Fruit fly (Drosophila melanogaster): ENCODE results near the gene rod.

Gene rod

dm6 chr3R:31588374-31588773 lies 7.6 kb downstream of the rod start, which contains the start of gene CG1635 (continued):
- TF ChIP-seq Hmr (GFP tag; optimal IDR thresholded peaks at IDR 0.05), result peak; percentile 100
- TF ChIP-seq org-1 (GFP tag; optimal IDR thresholded peaks at IDR 0.05), result peak; percentile 99
- TF ChIP-seq CG31365 (tag; optimal IDR thresholded peaks at IDR 0.05), result peak; percentile 94
- peak; percentile 99 for TF ChIP-seq gsb (GFP tag; IDR thresholded peaks at IDR 0.05)
- TF ChIP-seq CG15696 (tag; optimal IDR thresholded peaks at IDR 0.05), result peak; percentile 98
- peak; percentile 97 for TF ChIP-seq dati (GFP tag; IDR thresholded peaks at IDR 0.05)
- TF ChIP-seq CG15601 (tag; optimal IDR thresholded peaks at IDR 0.05), result peak; percentile 99
- TF ChIP-seq B-H1 (GFP tag; IDR thresholded peaks at IDR 0.05), result peak; percentile 98
- peak; percentile 99 for TF ChIP-seq kni (GFP tag; optimal IDR thresholded peaks at IDR 0.05)
- peak; percentile 100 for TF ChIP-seq CG3281 (GFP tag; optimal IDR thresholded peaks at IDR 0.05)
- peak; percentile 99 for TF ChIP-seq CG7839 (tag; optimal IDR thresholded peaks at IDR 0.05)
- TF ChIP-seq CG10565 (GFP tag; optimal IDR thresholded peaks at IDR 0.05), result peak; percentile 94
- peak; percentile 98 for TF ChIP-seq CG4820 (GFP tag; optimal IDR thresholded peaks at IDR 0.05)
- peak; percentile 99 for TF ChIP-seq CG12071 (GFP tag; optimal IDR thresholded peaks at IDR 0.05)
- TF ChIP-seq dpn (GFP tag; optimal IDR thresholded peaks at IDR 0.05), result peak; percentile 98 to 99
- TF ChIP-seq CG14441 (GFP tag; IDR thresholded peaks at IDR 0.05), result peak; percentile 99
- peak; percentile 94 for TF ChIP-seq CG17186 (GFP tag; optimal IDR thresholded peaks at IDR 0.05)
- TF ChIP-seq CG2199 (GFP tag; IDR thresholded peaks at IDR 0.05), result peak; percentile 99
- TF ChIP-seq CG9797 (GFP tag; optimal IDR thresholded peaks at IDR 0.05), result peak; percentile 64
- TF ChIP-seq slp2 (GFP tag; optimal IDR thresholded peaks at IDR 0.05), result peak; percentile 97
- peak; percentile 97 for TF ChIP-seq jigr1 (GFP tag; IDR thresholded peaks at IDR 0.05)
- peak; percentile 67 for TF ChIP-seq Kr (GFP tag; optimal IDR thresholded peaks at IDR 0.05)
- peak; percentile 99 for TF ChIP-seq CG12744 (GFP tag; optimal IDR thresholded peaks at IDR 0.05)
- TF ChIP-seq Fer1 (GFP tag; optimal IDR thresholded peaks at IDR 0.05), result peak; percentile 100
- TF ChIP-seq NFAT (GFP tag; IDR thresholded peaks at IDR 0.05), result peak; percentile 99
- TF ChIP-seq CG10462 (GFP tag; optimal IDR thresholded peaks at IDR 0.05), result peak; percentile 97
- peak; percentile 58; the same call in 1 of the 2 replicates for TF ChIP-seq amos (GFP tag; IDR thresholded peaks at IDR 0.05; ENCODE audit: partially characterized antibody)
- TF ChIP-seq Hr3 (GFP tag; optimal IDR thresholded peaks at IDR 0.05), result peak; percentile 99
- peak; percentile 98 for TF ChIP-seq Nf-YA (GFP tag; IDR thresholded peaks at IDR 0.05)
- TF ChIP-seq CG6654 (GFP tag; optimal IDR thresholded peaks at IDR 0.05), result peak; percentile 93
- peak; percentile 98 for TF ChIP-seq CG43689 (GFP tag; IDR thresholded peaks at IDR 0.05)
- peak; percentile 92 for TF ChIP-seq MESR4 (GFP tag; optimal IDR thresholded peaks at IDR 0.05)
- TF ChIP-seq BtbVII (GFP tag; optimal IDR thresholded peaks at IDR 0.05), result peak; percentile 100
- TF ChIP-seq H15 (GFP tag; IDR thresholded peaks at IDR 0.05), result peak; percentile 99
- TF ChIP-seq Nf-YC (tag; optimal IDR thresholded peaks at IDR 0.05), result peak; percentile 94
- TF ChIP-seq CG6175 (GFP tag; IDR thresholded peaks at IDR 0.05), result peak; percentile 98
- TF ChIP-seq CG10147 (GFP tag; optimal IDR thresholded peaks at IDR 0.05), result peak; percentile 100
- TF ChIP-seq odd (GFP tag; optimal IDR thresholded peaks at IDR 0.05), result peak; percentile 100
- peak in 1 of 3 experiments; percentile 90 for TF ChIP-seq Stat92E (GFP tag; optimal IDR thresholded peaks at IDR 0.05)
- TF ChIP-seq CG8089 (GFP tag; optimal IDR thresholded peaks at IDR 0.05), result peak; percentile 97
- TF ChIP-seq Fer2 (tag; optimal IDR thresholded peaks at IDR 0.05), result peak; percentile 99
- peak; percentile 99 for TF ChIP-seq Mrtf (GFP tag; IDR thresholded peaks at IDR 0.05)
- peak; percentile 88 for TF ChIP-seq bigmax (GFP tag; optimal IDR thresholded peaks at IDR 0.05)
- peak; percentile 99 for TF ChIP-seq Med (GFP tag)
- peak; percentile 99 for TF ChIP-seq CG10543 (GFP tag; optimal IDR thresholded peaks at IDR 0.05)
- peak; percentile 98 for TF ChIP-seq CG16863 (GFP tag; optimal IDR thresholded peaks at IDR 0.05)
- peak; percentile 100 for TF ChIP-seq oc (tag; optimal IDR thresholded peaks at IDR 0.05)
- peak; percentile 87 for TF ChIP-seq CG34224 (GFP tag; IDR thresholded peaks at IDR 0.05; ENCODE audit: partially characterized antibody)
- TF ChIP-seq CG3847 (GFP tag; IDR thresholded peaks at IDR 0.05), result peak; percentile 99
- peak; percentile 72 for TF ChIP-seq p53 (GFP tag; optimal IDR thresholded peaks at IDR 0.05)

Measured in whole organism, embryonic.